Fruit fly (Drosophila melanogaster): ENCODE measurements around the gene kud.

Gene kud

DNA sequence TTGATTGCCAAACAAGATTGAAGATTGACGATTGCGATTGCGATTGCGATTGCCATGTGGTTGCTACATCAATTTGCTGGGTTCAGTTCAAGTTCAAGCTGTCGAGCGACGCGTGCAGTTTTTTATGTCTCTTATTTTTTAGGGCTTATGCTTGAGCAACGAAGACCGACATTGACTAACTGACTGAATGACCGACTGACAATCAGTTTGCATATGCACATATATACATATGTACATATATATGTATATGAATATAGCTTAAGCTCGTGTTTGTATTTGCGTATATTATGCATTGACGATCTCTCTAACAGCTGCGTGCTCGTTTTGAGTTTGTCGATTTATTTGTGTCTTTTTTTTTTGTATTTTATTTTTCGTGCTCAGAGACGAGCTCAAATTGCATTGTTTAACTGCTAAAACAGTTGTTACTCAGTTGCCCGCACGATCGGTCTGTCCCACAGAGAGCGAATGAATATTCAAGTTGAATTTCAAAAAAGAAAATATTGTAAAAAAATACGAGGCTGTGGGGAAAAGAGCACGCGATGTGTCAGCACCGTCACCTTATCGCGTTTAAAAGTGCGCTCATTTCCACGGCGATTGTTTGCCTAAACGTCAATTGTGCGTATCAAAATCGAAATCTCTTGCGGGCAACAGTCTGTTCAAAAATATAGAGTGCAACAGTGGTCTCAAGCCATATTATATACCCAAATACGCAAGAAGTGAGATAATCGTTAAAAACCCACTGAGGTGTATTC, 41.6 kb upstream of the kud start:
- TF ChIP-seq CG11902 (GFP tag; optimal IDR thresholded peaks at IDR 0.05): no peak
- no peak for TF ChIP-seq lz (GFP tag; optimal IDR thresholded peaks at IDR 0.05)
- no peak for TF ChIP-seq OdsH (GFP tag; optimal IDR thresholded peaks at IDR 0.05)
- TF ChIP-seq Hr39 (GFP tag; optimal IDR thresholded peaks at IDR 0.05): no peak
- TF ChIP-seq ss (GFP tag; optimal IDR thresholded peaks at IDR 0.05): peak in 1 of 2 experiments; percentile 12
- no peak for TF ChIP-seq Smox (GFP tag; optimal IDR thresholded peaks at IDR 0.05)
- TF ChIP-seq CG6276 (GFP tag; optimal IDR thresholded peaks at IDR 0.05): peak; percentile 24
- no peak for TF ChIP-seq Hr38 (GFP tag; optimal IDR thresholded peaks at IDR 0.05)
- peak; percentile 15 for TF ChIP-seq fkh (GFP tag; optimal IDR thresholded peaks at IDR 0.05)
- TF ChIP-seq Lpt (GFP tag; optimal IDR thresholded peaks at IDR 0.05): no peak
- TF ChIP-seq fd85E (GFP tag; optimal IDR thresholded peaks at IDR 0.05): no peak
- no peak for TF ChIP-seq Eip93F (GFP tag; optimal IDR thresholded peaks at IDR 0.05)
- TF ChIP-seq achi (GFP tag; optimal IDR thresholded peaks at IDR 0.05): no peak
- no peak for TF ChIP-seq CG11294 (GFP tag; IDR thresholded peaks at IDR 0.05)
- no peak for TF ChIP-seq CG10669 (GFP tag; optimal IDR thresholded peaks at IDR 0.05)
- no peak for TF ChIP-seq CG32006 (GFP tag; optimal IDR thresholded peaks at IDR 0.05)
- no peak for TF ChIP-seq Eip75B (GFP tag; optimal IDR thresholded peaks at IDR 0.05)
- no peak for TF ChIP-seq CG1621 (tag; optimal IDR thresholded peaks at IDR 0.05)
- TF ChIP-seq Blimp-1 (GFP tag; optimal IDR thresholded peaks at IDR 0.05): no peak
- TF ChIP-seq Hr4 (GFP tag; optimal IDR thresholded peaks at IDR 0.05): no peak
- TF ChIP-seq Sox14 (GFP tag; optimal IDR thresholded peaks at IDR 0.05): no peak
- no peak for TF ChIP-seq dac (GFP tag; optimal IDR thresholded peaks at IDR 0.05)
- TF ChIP-seq Sox102F (GFP tag; optimal IDR thresholded peaks at IDR 0.05): no peak
- peak; percentile 46 for TF ChIP-seq CG16779 (tag; optimal IDR thresholded peaks at IDR 0.05)
- TF ChIP-seq CG15336 (GFP tag; IDR thresholded peaks at IDR 0.05): no peak
- no peak for TF ChIP-seq CG9139 (GFP tag; optimal IDR thresholded peaks at IDR 0.05)
- no peak for TF ChIP-seq cyc (GFP tag; optimal IDR thresholded peaks at IDR 0.05)
- TF ChIP-seq topi (GFP tag; optimal IDR thresholded peaks at IDR 0.05): no peak
- no peak for TF ChIP-seq acj6 (GFP tag; optimal IDR thresholded peaks at IDR 0.05)
- TF ChIP-seq eg (GFP tag; IDR thresholded peaks at IDR 0.05): peak; percentile 41; the same call in 1 of the 3 replicates
- TF ChIP-seq fd59A (GFP tag; optimal IDR thresholded peaks at IDR 0.05): no peak
- TF ChIP-seq CG4318 (GFP tag; optimal IDR thresholded peaks at IDR 0.05): no peak
- no peak for TF ChIP-seq CG8319 (GFP tag; optimal IDR thresholded peaks at IDR 0.05)
- TF ChIP-seq CG31627 (GFP tag; optimal IDR thresholded peaks at IDR 0.05): no peak
- TF ChIP-seq svp (GFP tag): peak; percentile 72
- TF ChIP-seq CG11762 (GFP tag; optimal IDR thresholded peaks at IDR 0.05; ENCODE audit: insufficient read depth): no peak
- TF ChIP-seq CG6163 (GFP tag; IDR thresholded peaks at IDR 0.05): no peak
- TF ChIP-seq Ets96B (tag; optimal IDR thresholded peaks at IDR 0.05): no peak
- TF ChIP-seq CG3032 (tag; optimal IDR thresholded peaks at IDR 0.05): no peak
- no peak for TF ChIP-seq spab (GFP tag; optimal IDR thresholded peaks at IDR 0.05)
- no peak for TF ChIP-seq Gug (GFP tag; IDR thresholded peaks at IDR 0.05)
- TF ChIP-seq net (GFP tag; optimal IDR thresholded peaks at IDR 0.05): no peak
- TF ChIP-seq Sox15 (GFP tag; optimal IDR thresholded peaks at IDR 0.05): no peak
- no peak for TF ChIP-seq CG8632 (GFP tag; optimal IDR thresholded peaks at IDR 0.05)
- TF ChIP-seq CG6792 (GFP tag; optimal IDR thresholded peaks at IDR 0.05): no peak
- TF ChIP-seq Ets21C (GFP tag; optimal IDR thresholded peaks at IDR 0.05): no peak
- no peak for TF ChIP-seq CG34406 (GFP tag; optimal IDR thresholded peaks at IDR 0.05)
- peak; percentile 43 for TF ChIP-seq Eip78C (GFP tag)
- TF ChIP-seq CG6808 (GFP tag; optimal IDR thresholded peaks at IDR 0.05): no peak
- TF ChIP-seq CG6854 (GFP tag; optimal IDR thresholded peaks at IDR 0.05): no peak
- TF ChIP-seq CG8119 (GFP tag; IDR thresholded peaks at IDR 0.05): no peak
- no peak for TF ChIP-seq pdm3 (GFP tag; optimal IDR thresholded peaks at IDR 0.05)
